Worm (Caenorhabditis elegans) whole organism, L2 larva: Measurements from ENCODE around the gene Y54G2A.7.

Experiments
- dmd-4 ChIP-seq: sonication (generic microtip); optimal IDR thresholded peaks from 2 replicates; lab custom pipeline; 2017; ENCODE audit warnings: missing biosample characterization, missing genetic modification characterization
- egl-27 ChIP-seq: sonication (generic microtip); optimal IDR thresholded peaks from 3 replicates; lab custom pipeline; 2017; ENCODE audit warnings: missing biosample characterization, missing genetic modification reagents, missing genetic modification characterization
- fos-1 ChIP-seq: fragments of 150-350 bp; optimal IDR thresholded peaks from 2 replicates; lab custom pipeline; 2014; ENCODE audit warnings: missing biosample characterization, missing genetic modification characterization

- TF ChIP-seq fos-1 (tag; lab: Kevin White, UChicago), result no peak
- no peak for TF ChIP-seq dmd-4 (tag; lab: Kevin White, UChicago)
- no peak for TF ChIP-seq egl-27 (tag; lab: Kevin White, UChicago)
Observed at ce11 chrIV:2887245-2887644, 48.8 kb downstream of the Y54G2A.7 start.
